Worm (Caenorhabditis elegans): ENCODE measurements around the gene cyp-13A2.

The cyp-13A2 gene

ce11 chrII:9755425-9755824 is 32.0 kb downstream of the cyp-13A2 start:
- TF ChIP-seq ztf-1 (GFP tag; conservative IDR thresholded peaks at IDR 0.05) = no peak
- peak in 1 of 2 experiments; percentile 13 for TF ChIP-seq lsy-2 (tag; optimal IDR thresholded peaks at IDR 0.05)
- TF ChIP-seq mab-5 (tag; optimal IDR thresholded peaks at IDR 0.05) = peak; percentile 38
- TF ChIP-seq unc-55 (GFP tag; optimal IDR thresholded peaks at IDR 0.05) = peak; percentile 40

- TF ChIP-seq nhr-12 (tag; optimal IDR thresholded peaks at IDR 0.05) = no peak
- no peak for TF ChIP-seq peb-1 (tag; optimal IDR thresholded peaks at IDR 0.05)
- no peak for TF ChIP-seq unc-39 (tag; optimal IDR thresholded peaks at IDR 0.05)
- TF ChIP-seq lin-39 (tag; optimal IDR thresholded peaks at IDR 0.05) = no peak
- TF ChIP-seq nhr-25 (tag; optimal IDR thresholded peaks at IDR 0.05) = no peak
- no peak for TF ChIP-seq F13H6.1 (tag; optimal IDR thresholded peaks at IDR 0.05)
- no peak for TF ChIP-seq nhr-77 (tag; optimal IDR thresholded peaks at IDR 0.05)
- TF ChIP-seq nhr-237 (tag; optimal IDR thresholded peaks at IDR 0.05) = no peak
- no peak for TF ChIP-seq lin-13 (GFP tag; optimal IDR thresholded peaks at IDR 0.05)
- TF ChIP-seq sma-9 (GFP tag; optimal IDR thresholded peaks at IDR 0.05) = no peak
- TF ChIP-seq sma-9 (tag; optimal IDR thresholded peaks at IDR 0.05) = no peak
- TF ChIP-seq nhr-23 (tag; optimal IDR thresholded peaks at IDR 0.05) = no peak
- no peak for TF ChIP-seq sma-3 (GFP tag; optimal IDR thresholded peaks at IDR 0.05)
- TF ChIP-seq nhr-11 (tag; optimal IDR thresholded peaks at IDR 0.05) = no peak
- TF ChIP-seq sem-4 (tag; optimal IDR thresholded peaks at IDR 0.05) = no peak
- no peak for TF ChIP-seq gmeb-1 (tag; optimal IDR thresholded peaks at IDR 0.05)
- no peak for TF ChIP-seq aly-2 (tag; optimal IDR thresholded peaks at IDR 0.05)
- no peak for TF ChIP-seq elt-1 (tag; optimal IDR thresholded peaks at IDR 0.05)
- TF ChIP-seq nhr-10 (tag; optimal IDR thresholded peaks at IDR 0.05) = no peak
These were observed 33.7 kb downstream of the cyp-13A2 start, which contains the start of gene ZK1321.1 for ce11 chrII:9753730-9754129. Gene ZK1321.1 (plus strand): TSS chrII:9754030.

- TF ChIP-seq ceh-82 (tag; optimal IDR thresholded peaks at IDR 0.05) (no peak), nhr-237 (tag; optimal IDR thresholded peaks at IDR 0.05) (no peak), lin-39 (tag; optimal IDR thresholded peaks at IDR 0.05) (no peak), sma-3 (GFP tag; optimal IDR thresholded peaks at IDR 0.05) (no peak), nhr-23 (tag; optimal IDR thresholded peaks at IDR 0.05) (no peak), blmp-1 (tag; optimal IDR thresholded peaks at IDR 0.05; ENCODE audit: insufficient read depth) (peak; percentile 17), C34F6.9 (tag; optimal IDR thresholded peaks at IDR 0.05) (no peak), ceh-16 (tag; optimal IDR thresholded peaks at IDR 0.05) (no peak), unc-39 (tag; optimal IDR thresholded peaks at IDR 0.05) (no peak), peb-1 (tag; optimal IDR thresholded peaks at IDR 0.05) (no peak), unc-55 (GFP tag; optimal IDR thresholded peaks at IDR 0.05) (no peak), skn-1 (tag; optimal IDR thresholded peaks at IDR 0.05) (no peak), nhr-10 (tag; optimal IDR thresholded peaks at IDR 0.05) (no peak), sma-9 (GFP tag; optimal IDR thresholded peaks at IDR 0.05) (peak; percentile 36), sma-9 (tag; optimal IDR thresholded peaks at IDR 0.05) (no peak), F13H6.1 (tag; optimal IDR thresholded peaks at IDR 0.05) (no peak)
These were observed 34.4 kb downstream of the cyp-13A2 start, which contains the start of gene Y53C12B.7 for ce11 chrII:9753056-9753455. Gene Y53C12B.7 (minus strand): TSS chrII:9753218.

- TF ChIP-seq mdl-1 (tag; optimal IDR thresholded peaks at IDR 0.05) (peak in 1 of 2 experiments; percentile 4), lsy-2 (tag; optimal IDR thresholded peaks at IDR 0.05) (peak in 1 of 2 experiments; percentile 8), sma-9 (GFP tag; optimal IDR thresholded peaks at IDR 0.05) (peak; percentile 85), sma-9 (tag; optimal IDR thresholded peaks at IDR 0.05) (no peak), sma-3 (GFP tag; optimal IDR thresholded peaks at IDR 0.05) (peak; percentile 33), unc-39 (tag; optimal IDR thresholded peaks at IDR 0.05) (no peak), nhr-21 (tag; optimal IDR thresholded peaks at IDR 0.05) (peak; percentile 50), C34F6.9 (tag; optimal IDR thresholded peaks at IDR 0.05) (no peak), nhr-25 (tag; optimal IDR thresholded peaks at IDR 0.05) (peak; percentile 46), elt-3 (tag; optimal IDR thresholded peaks at IDR 0.05) (no peak), ZK546.5 (tag; optimal IDR thresholded peaks at IDR 0.05) (no peak)
These were observed 35.2 kb downstream of the cyp-13A2 start for ce11 chrII:9752278-9752677.

ce11 chrII:9746069-9746468 is 41.4 kb downstream of the cyp-13A2 start, which contains the start of the genes Y53C12B.1 and nos-3:
Gene Y53C12B.1 (minus strand): TSS chrII:9746078.
Gene nos-3 (plus strand): TSS chrII:9746316.
- TF ChIP-seq lin-39 (tag; optimal IDR thresholded peaks at IDR 0.05) (no peak), ztf-11 (tag; optimal IDR thresholded peaks at IDR 0.05) (no peak), ZK546.5 (tag; optimal IDR thresholded peaks at IDR 0.05) (no peak), F13H6.1 (tag; optimal IDR thresholded peaks at IDR 0.05) (peak; percentile 71), alr-1 (tag; optimal IDR thresholded peaks at IDR 0.05) (no peak), nhr-25 (tag; optimal IDR thresholded peaks at IDR 0.05) (peak; percentile 75), ceh-82 (tag; optimal IDR thresholded peaks at IDR 0.05) (no peak), mab-5 (tag; optimal IDR thresholded peaks at IDR 0.05) (peak; percentile 62), mdl-1 (tag; optimal IDR thresholded peaks at IDR 0.05) (no peak), fos-1 (tag; optimal IDR thresholded peaks at IDR 0.05) (peak; percentile 54), ztf-4 (tag; optimal IDR thresholded peaks at IDR 0.05) (no peak), nhr-77 (tag; optimal IDR thresholded peaks at IDR 0.05) (no peak), crh-2 (tag; optimal IDR thresholded peaks at IDR 0.05) (peak; percentile 92), C34F6.9 (tag; optimal IDR thresholded peaks at IDR 0.05) (peak; percentile 85), sma-9 (GFP tag; optimal IDR thresholded peaks at IDR 0.05) (peak; percentile 82), sma-9 (tag; optimal IDR thresholded peaks at IDR 0.05) (no peak), egl-27 (tag; optimal IDR thresholded peaks at IDR 0.05) (peak; percentile 12), skn-1 (tag; optimal IDR thresholded peaks at IDR 0.05) (no peak), aly-2 (tag; optimal IDR thresholded peaks at IDR 0.05) (no peak), unc-39 (tag; optimal IDR thresholded peaks at IDR 0.05) (no peak), nhr-237 (tag; optimal IDR thresholded peaks at IDR 0.05) (no peak), mbf-1 (tag; optimal IDR thresholded peaks at IDR 0.05) (no peak), ceh-16 (tag; optimal IDR thresholded peaks at IDR 0.05) (peak; percentile 17), elt-1 (tag; optimal IDR thresholded peaks at IDR 0.05) (no peak), ztf-1 (GFP tag; conservative IDR thresholded peaks at IDR 0.05) (no peak), nhr-11 (tag; optimal IDR thresholded peaks at IDR 0.05) (no peak), sem-4 (tag; optimal IDR thresholded peaks at IDR 0.05) (peak; percentile 50), lin-11 (tag; optimal IDR thresholded peaks at IDR 0.05) (peak; percentile 66), blmp-1 (tag; optimal IDR thresholded peaks at IDR 0.05; ENCODE audit: insufficient read depth) (peak; percentile 24), sma-3 (GFP tag; optimal IDR thresholded peaks at IDR 0.05) (peak; percentile 77)
